Worm (Caenorhabditis elegans) whole organism, L2 larva: Measurements from ENCODE around the gene ZC116.1.

Source experiments
- ceh-82 ChIP-seq: fragments of 150-350 bp; optimal IDR thresholded peaks from 2 replicates; lab custom pipeline; 2014; ENCODE audit warnings: missing biosample characterization, missing genetic modification characterization
- lin-39 ChIP-seq: fragments of 150-350 bp; optimal IDR thresholded peaks from 2 replicates; lab custom pipeline; 2014; ENCODE audit warnings: missing biosample characterization, missing genetic modification reagents, missing genetic modification characterization
- nhr-23 ChIP-seq: fragments of 150-350 bp; optimal IDR thresholded peaks from 2 replicates; lab custom pipeline; 2014; ENCODE audit warnings: missing biosample characterization, missing genetic modification reagents, missing genetic modification characterization
- nhr-6 ChIP-seq: fragments of 150-350 bp; optimal IDR thresholded peaks from 2 replicates; lab custom pipeline; 2014; ENCODE audit warnings: missing biosample characterization, missing genetic modification characterization
- sem-4 ChIP-seq: fragments of 150-350 bp; optimal IDR thresholded peaks from 2 replicates; lab custom pipeline; 2014; ENCODE audit warnings: missing biosample characterization, missing genetic modification reagents, missing genetic modification characterization
- unc-55 ChIP-seq: fragments of 150-350 bp; sonication (generic microtip); optimal IDR thresholded peaks from 3 replicates; lab custom pipeline; 2014; ENCODE audit warnings: missing biosample characterization, missing genetic modification reagents, missing genetic modification characterization
- ztf-4 ChIP-seq: fragments of 150-350 bp; optimal IDR thresholded peaks from 2 replicates; lab custom pipeline; 2014; ENCODE audit warnings: missing biosample characterization, missing genetic modification characterization

- no peak for TF ChIP-seq ceh-82 (tag; lab: Kevin White, UChicago)
- TF ChIP-seq unc-55 (GFP tag; lab: Kevin White, UChicago), result no peak
- TF ChIP-seq sem-4 (tag; lab: Kevin White, UChicago), result no peak
- TF ChIP-seq nhr-6 (tag; lab: Kevin White, UChicago), result no peak
- no peak for TF ChIP-seq lin-39
- no peak for TF ChIP-seq nhr-23 (tag; lab: Kevin White, UChicago)
- no peak for TF ChIP-seq ztf-4 (tag; lab: Kevin White, UChicago)
These were observed 33.8 kb upstream of the ZC116.1 start for ce11 chrV:12575846-12576245.
